Worm (Caenorhabditis elegans): ENCODE data around the gene sph-1.

DNA sequence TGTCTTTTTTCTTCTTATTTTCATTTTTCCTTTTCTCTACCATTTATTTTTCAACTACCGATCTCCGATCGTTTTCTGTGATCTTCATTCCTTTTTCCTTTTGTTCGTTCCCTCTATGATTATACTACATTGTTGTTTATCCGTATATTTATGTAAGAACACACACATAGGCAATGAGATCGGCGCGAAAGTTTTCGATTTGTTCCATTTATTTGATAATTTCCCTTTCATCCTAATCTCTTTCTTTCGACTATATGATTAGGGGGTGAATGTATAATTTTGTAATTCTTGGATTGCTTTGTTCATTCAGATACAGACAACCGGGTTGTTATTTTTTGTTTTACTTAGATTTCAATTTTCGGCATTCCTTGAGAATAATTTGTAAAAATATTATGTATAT lies 40.3 kb upstream of the sph-1 start:
- TF ChIP-seq pha-2 (tag; optimal IDR thresholded peaks at IDR 0.05) = no peak
- TF ChIP-seq nfya-1 (tag; optimal IDR thresholded peaks at IDR 0.05) = no peak
- TF ChIP-seq C38D4.7 (GFP tag; optimal IDR thresholded peaks at IDR 0.05) = no peak
- TF ChIP-seq pha-4 (tag; optimal IDR thresholded peaks at IDR 0.05) = no peak
- TF ChIP-seq nhr-11 (tag; optimal IDR thresholded peaks at IDR 0.05) = no peak
- no peak for TF ChIP-seq dve-1 (tag; optimal IDR thresholded peaks at IDR 0.05)
- TF ChIP-seq fkh-10 (GFP tag; optimal IDR thresholded peaks at IDR 0.05) = no peak
- no peak for TF ChIP-seq hlh-6 (tag; optimal IDR thresholded peaks at IDR 0.05)
- no peak for TF ChIP-seq ceh-48 (tag; optimal IDR thresholded peaks at IDR 0.05)
